Worm (Caenorhabditis elegans) whole organism, young adult: Measurements from ENCODE around the gene R07E5.6.
"Not testable (repeated sequence)": the region's sequence is repeated elsewhere in the genome, so short reads cannot be mapped to it uniquely, and the experiment has no call there.

Source experiments
- B0035.1 ChIP-seq: sonication (generic microtip); optimal IDR thresholded peaks from 2 replicates; lab custom pipeline; 2016; ENCODE audit warnings: missing genetic modification characterization, mild to moderate bottlenecking, missing compliant biosample characterization, missing genotype, missing genetic modification reagents
- B0261.1 ChIP-seq: sonication (generic microtip); optimal IDR thresholded peaks from 2 replicates; lab custom pipeline; 2016; ENCODE audit warnings: mild to moderate bottlenecking, missing genetic modification characterization, moderate library complexity, missing compliant biosample characterization
- C06A6.2 ChIP-seq: fragments of 200-800 bp; sonication (Bioruptor generic); conservative IDR thresholded peaks from 2 replicates; pipeline ENCODE4 v1.3.6; 2022; ENCODE audit warnings: missing genetic modification characterization, missing compliant biosample characterization
- D2030.7 ChIP-seq: fragments of 200-800 bp; sonication (Bioruptor generic); IDR thresholded peaks from 2 replicates; pipeline ENCODE4 v1.3.6; 2022; ENCODE audit warnings: missing genetic modification reagents, missing genetic modification characterization, missing compliant biosample characterization
- K11D2.4 ChIP-seq: fragments of 200-800 bp; sonication (Bioruptor generic); IDR thresholded peaks from 2 replicates; pipeline ENCODE4 v1.3.6; 2022; ENCODE audit warnings: missing genetic modification reagents, missing genetic modification characterization, missing compliant biosample characterization
- K12H6.12 ChIP-seq: fragments of 200-800 bp; sonication (Bioruptor generic); optimal IDR thresholded peaks from 2 replicates; lab custom pipeline; 2018; ENCODE audit warnings: mild to moderate bottlenecking, missing genetic modification characterization, missing compliant biosample characterization
- Y53G8AR.9 ChIP-seq: fragments of 200-800 bp; sonication (Bioruptor generic); conservative IDR thresholded peaks from 2 replicates; pipeline ENCODE4 v1.3.6; 2022; ENCODE audit warnings: missing genetic modification reagents, missing genetic modification characterization, missing compliant biosample characterization
- Y56A3A.18 ChIP-seq: fragments of 200-800 bp; sonication (Bioruptor generic); IDR thresholded peaks from 2 replicates; pipeline ENCODE4 v1.3.6; 2022; ENCODE audit warnings: missing genetic modification reagents, missing genetic modification characterization, missing compliant biosample characterization
- Y95B8A.8 ChIP-seq: fragments of 200-800 bp; sonication (Bioruptor generic); IDR thresholded peaks from 2 replicates; pipeline ENCODE4 v1.3.6; 2022; ENCODE audit warnings: missing genetic modification reagents, missing genetic modification characterization, missing compliant biosample characterization
- ama-1 ChIP-seq, 3 experiments: fragments of 150-350 bp in 1 of 3; sonication (generic microtip) in 2 of 3; optimal IDR thresholded peaks; 2 replicates each; lab custom pipeline; 2014 to 2018; ENCODE audit warnings: missing biosample characterization in 2 of 3, missing genetic modification characterization in 2 of 3, missing genetic modification reagents in 2 of 3
- cebp-1 ChIP-seq, 2 experiments: fragments of 200-800 bp in 1 of 2; sonication (Bioruptor generic) in 1 of 2; sonication (generic microtip) in 1 of 2; IDR thresholded peaks in 1 of 2; optimal IDR thresholded peaks in 1 of 2; 2 replicates each; pipeline versions ENCODE4 v1.3.6 to Lab custom; 2017 to 2022; ENCODE audit warnings: missing compliant biosample characterization in 2 of 2, missing genetic modification characterization in 2 of 2, mild to moderate bottlenecking in 1 of 2, missing genetic modification reagents in 1 of 2, moderate library complexity in 1 of 2
- cebp-2 ChIP-seq: fragments of 200-800 bp; sonication (Bioruptor generic); IDR thresholded peaks from 2 replicates; pipeline ENCODE4 v1.3.6; 2022; ENCODE audit warnings: missing genetic modification characterization, missing compliant biosample characterization
- ceh-40 ChIP-seq: fragments of 200-800 bp; sonication (Bioruptor generic); IDR thresholded peaks from 2 replicates; pipeline ENCODE4 v1.3.6; 2022; ENCODE audit warnings: missing genetic modification characterization, missing compliant biosample characterization
- ceh-91 ChIP-seq: fragments of 200-800 bp; sonication (Bioruptor generic); IDR thresholded peaks from 2 replicates; pipeline ENCODE4 v1.3.6; 2022; ENCODE audit warnings: missing genetic modification reagents, missing genetic modification characterization, missing compliant biosample characterization
- die-1 ChIP-seq: sonication (generic microtip); optimal IDR thresholded peaks from 2 replicates; lab custom pipeline; 2016; ENCODE audit warnings: missing genotype, mild to moderate bottlenecking, missing genetic modification characterization, missing compliant biosample characterization
- efl-1 ChIP-seq: fragments of 150-350 bp; optimal IDR thresholded peaks from 2 replicates; lab custom pipeline; 2014; ENCODE audit warnings: missing biosample characterization, missing genetic modification reagents, missing genetic modification characterization
- egl-18 ChIP-seq: fragments of 200-800 bp; sonication (Bioruptor generic); IDR thresholded peaks from 2 replicates; pipeline ENCODE4 v1.3.6; 2022; ENCODE audit warnings: missing genetic modification reagents, missing genetic modification characterization, missing compliant biosample characterization
- egl-44 ChIP-seq: fragments of 200-800 bp; sonication (Bioruptor generic); IDR thresholded peaks from 2 replicates; pipeline ENCODE4 v1.3.6; 2022; ENCODE audit warnings: missing genetic modification reagents, missing genetic modification characterization, missing compliant biosample characterization
- egrh-3 ChIP-seq: fragments of 200-800 bp; sonication (Bioruptor generic); IDR thresholded peaks from 2 replicates; pipeline ENCODE4 v1.3.6; 2022; ENCODE audit warnings: missing genetic modification reagents, missing genetic modification characterization, missing compliant biosample characterization
- ekl-4 ChIP-seq: fragments of 200-800 bp; sonication (Bioruptor generic); IDR thresholded peaks from 2 replicates; pipeline ENCODE4 v1.3.6; 2022; ENCODE audit warnings: missing genetic modification reagents, missing genetic modification characterization, missing compliant biosample characterization
- gei-17 ChIP-seq: fragments of 200-800 bp; sonication (Bioruptor generic); optimal IDR thresholded peaks from 2 replicates; lab custom pipeline; 2018; ENCODE audit warnings: mild to moderate bottlenecking, missing genetic modification characterization, missing compliant biosample characterization
- hmg-1.2 ChIP-seq: fragments of 200-800 bp; sonication (Bioruptor generic); IDR thresholded peaks from 2 replicates; pipeline ENCODE4 v1.3.6; 2022; ENCODE audit warnings: missing genetic modification reagents, missing genetic modification characterization, missing compliant biosample characterization
- hmg-20 ChIP-seq: fragments of 200-800 bp; sonication (Bioruptor generic); IDR thresholded peaks from 2 replicates; pipeline ENCODE4 v1.3.6; 2022; ENCODE audit warnings: missing genetic modification reagents, missing genetic modification characterization, missing compliant biosample characterization
- lag-1 ChIP-seq: fragments of 200-800 bp; sonication (Bioruptor generic); IDR thresholded peaks from 2 replicates; pipeline ENCODE4 v1.3.6; 2022; ENCODE audit warnings: missing genetic modification reagents, missing genetic modification characterization, missing compliant biosample characterization
- lin-26 ChIP-seq: fragments of 200-800 bp; sonication (Bioruptor generic); IDR thresholded peaks from 2 replicates; pipeline ENCODE4 v1.3.6; 2022; ENCODE audit warnings: missing genetic modification reagents, missing genetic modification characterization, missing compliant biosample characterization
- lin-35 ChIP-seq, 3 experiments: fragments of 150-350 bp in 2 of 3; sonication (generic microtip) in 1 of 3; optimal IDR thresholded peaks; 2 replicates each; lab custom pipeline; 2014 to 2018; ENCODE audit warnings: missing biosample characterization in 3 of 3, missing genetic modification characterization in 3 of 3, missing genetic modification reagents in 3 of 3
- lsl-1 ChIP-seq: fragments of 200-800 bp; sonication (Bioruptor generic); optimal IDR thresholded peaks from 2 replicates; lab custom pipeline; 2018; ENCODE audit warnings: mild to moderate bottlenecking, missing genetic modification characterization, moderate library complexity, missing compliant biosample characterization
- mcd-1 ChIP-seq: fragments of 200-800 bp; sonication (Bioruptor generic); IDR thresholded peaks from 2 replicates; pipeline ENCODE4 v1.3.6; 2022; ENCODE audit warnings: missing genetic modification reagents, missing genetic modification characterization, missing compliant biosample characterization
- nfya-2 ChIP-seq: fragments of 200-800 bp; sonication (Bioruptor generic); IDR thresholded peaks from 2 replicates; pipeline ENCODE4 v1.3.6; 2022; ENCODE audit warnings: missing genetic modification reagents, missing genetic modification characterization, missing compliant biosample characterization
- nfyb-1 ChIP-seq: fragments of 200-800 bp; sonication (Bioruptor generic); IDR thresholded peaks from 2 replicates; pipeline ENCODE4 v1.3.6; 2022; ENCODE audit warnings: missing genetic modification reagents, missing genetic modification characterization, missing compliant biosample characterization
- nhr-80 ChIP-seq: sonication (generic microtip); optimal IDR thresholded peaks from 2 replicates; lab custom pipeline; 2016; ENCODE audit warnings: missing genetic modification characterization, missing compliant biosample characterization
- pbrm-1 ChIP-seq: fragments of 200-800 bp; sonication (Bioruptor generic); IDR thresholded peaks from 2 replicates; pipeline ENCODE4 v1.3.6; 2022; ENCODE audit warnings: missing genetic modification reagents, missing genetic modification characterization, missing compliant biosample characterization
- rcor-1 ChIP-seq: fragments of 200-800 bp; sonication (Bioruptor generic); IDR thresholded peaks from 2 replicates; pipeline ENCODE4 v1.3.6; 2022; ENCODE audit warnings: missing genetic modification reagents, missing genetic modification characterization, missing compliant biosample characterization
- rec-8 ChIP-seq, 2 experiments: sonication (generic microtip); optimal IDR thresholded peaks; 2 replicates each; lab custom pipeline; 2016; ENCODE audit warnings: mild to moderate bottlenecking in 2 of 2, missing genetic modification characterization in 2 of 2, missing genetic modification reagents in 2 of 2, missing genotype in 2 of 2, missing biosample characterization in 1 of 2, missing compliant biosample characterization in 1 of 2, moderate library complexity in 1 of 2
- rpc-1 ChIP-seq, 2 experiments: fragments of 150-350 bp in 1 of 2; sonication (generic microtip) in 1 of 2; optimal IDR thresholded peaks; 2 replicates each; lab custom pipeline; 2014 to 2018; ENCODE audit warnings: missing biosample characterization in 1 of 2, missing genetic modification characterization in 1 of 2, missing genetic modification reagents in 1 of 2, missing genotype in 1 of 2
- snpc-1.1 ChIP-seq: sonication (generic microtip); optimal IDR thresholded peaks from 2 replicates; lab custom pipeline; 2017; ENCODE audit warnings: missing genetic modification characterization, mild to moderate bottlenecking, missing compliant biosample characterization, antibody characterized with exemption, moderate library complexity, missing genotype, missing genetic modification reagents; ENCODE audit not compliant: insufficient read depth
- somi-1 ChIP-seq: fragments of 200-800 bp; sonication (Bioruptor generic); optimal IDR thresholded peaks from 2 replicates; lab custom pipeline; 2018; ENCODE audit warnings: mild to moderate bottlenecking, missing genetic modification characterization, missing compliant biosample characterization
- zim-3 ChIP-seq: sonication (generic microtip); optimal IDR thresholded peaks from 2 replicates; lab custom pipeline; 2017; ENCODE audit warnings: mild to moderate bottlenecking, missing genetic modification characterization, moderate library complexity, missing compliant biosample characterization
- ztf-18 ChIP-seq: sonication (generic microtip); optimal IDR thresholded peaks from 2 replicates; lab custom pipeline; 2016; ENCODE audit warnings: missing genotype, mild to moderate bottlenecking, missing genetic modification characterization, missing compliant biosample characterization
- ztf-26 ChIP-seq: sonication (generic microtip); optimal IDR thresholded peaks from 2 replicates; lab custom pipeline; 2017; ENCODE audit warnings: missing genetic modification characterization, missing compliant biosample characterization
- ztf-3 ChIP-seq: fragments of 200-800 bp; sonication (Bioruptor generic); optimal IDR thresholded peaks from 2 replicates; lab custom pipeline; 2018; ENCODE audit warnings: mild to moderate bottlenecking, missing genetic modification characterization, missing compliant biosample characterization

Gene R07E5.6

DNA sequence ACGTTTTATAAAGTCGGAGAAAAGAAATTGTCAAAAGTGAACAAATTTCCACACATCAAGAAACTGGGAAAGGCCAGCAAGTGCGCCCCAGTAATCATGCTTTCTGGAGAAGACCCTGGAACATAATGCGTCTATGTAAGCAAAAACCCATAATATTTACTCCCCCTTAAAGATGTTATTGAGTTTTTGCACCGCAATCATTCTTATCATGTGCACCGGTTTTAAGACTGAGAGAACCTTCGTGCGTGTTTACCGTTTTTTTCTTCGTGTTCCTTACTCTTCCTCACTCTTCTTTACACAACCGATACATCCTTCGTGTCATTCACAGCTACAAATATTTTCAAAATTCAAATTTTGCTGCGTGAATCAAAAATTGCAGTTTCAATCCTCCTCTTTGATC is 25.7 kb upstream of the R07E5.6 start:
- no peak for TF ChIP-seq nfya-2 (GFP tag; lab: Robert Waterston, UW)
- no peak for TF ChIP-seq K12H6.12 (tag; lab: Kevin White, UChicago)
- TF ChIP-seq egl-18, result no peak
- TF ChIP-seq lag-1 (GFP tag; lab: Robert Waterston, UW), result no peak
- TF ChIP-seq ceh-91 (GFP tag; lab: Robert Waterston, UW), result no peak
- TF ChIP-seq efl-1, result no peak
- TF ChIP-seq ceh-40, result no peak
- TF ChIP-seq C06A6.2 (GFP tag; lab: Robert Waterston, UW), result no peak
- no peak for TF ChIP-seq cebp-2
- TF ChIP-seq, all 124 proteins: peak for 0

DNA sequence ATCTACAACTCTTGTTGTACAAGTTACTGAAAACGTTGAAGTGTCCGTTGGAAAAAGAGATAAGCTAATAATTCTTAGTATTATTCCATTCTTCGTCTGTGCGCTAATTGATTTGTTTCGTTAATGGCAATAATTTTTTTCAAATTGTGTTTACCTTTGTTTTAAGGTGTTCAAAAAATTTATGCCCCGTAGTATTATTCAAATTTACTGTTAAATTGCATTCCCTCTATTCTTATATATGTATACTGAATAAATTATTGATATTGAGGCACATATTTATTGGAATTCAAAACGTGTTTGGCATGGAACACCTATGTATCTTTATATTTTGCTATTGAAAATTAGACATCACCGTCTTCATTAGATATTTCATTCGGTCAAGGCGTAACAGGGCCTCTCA is 23.7 kb upstream of the R07E5.6 start, which contains the start of gene pals-26:
TSS of gene pals-26 (plus strand) at position 301 of the 400 bp plus-strand sequence.
- no peak for TF ChIP-seq snpc-1.1 (tag; lab: Kevin White, UChicago)
- no peak for TF ChIP-seq somi-1 (GFP tag; lab: Kevin White, UChicago)
- TF ChIP-seq ztf-3 (GFP tag; lab: Kevin White, UChicago), result no peak
- no peak for TF ChIP-seq ceh-40

DNA sequence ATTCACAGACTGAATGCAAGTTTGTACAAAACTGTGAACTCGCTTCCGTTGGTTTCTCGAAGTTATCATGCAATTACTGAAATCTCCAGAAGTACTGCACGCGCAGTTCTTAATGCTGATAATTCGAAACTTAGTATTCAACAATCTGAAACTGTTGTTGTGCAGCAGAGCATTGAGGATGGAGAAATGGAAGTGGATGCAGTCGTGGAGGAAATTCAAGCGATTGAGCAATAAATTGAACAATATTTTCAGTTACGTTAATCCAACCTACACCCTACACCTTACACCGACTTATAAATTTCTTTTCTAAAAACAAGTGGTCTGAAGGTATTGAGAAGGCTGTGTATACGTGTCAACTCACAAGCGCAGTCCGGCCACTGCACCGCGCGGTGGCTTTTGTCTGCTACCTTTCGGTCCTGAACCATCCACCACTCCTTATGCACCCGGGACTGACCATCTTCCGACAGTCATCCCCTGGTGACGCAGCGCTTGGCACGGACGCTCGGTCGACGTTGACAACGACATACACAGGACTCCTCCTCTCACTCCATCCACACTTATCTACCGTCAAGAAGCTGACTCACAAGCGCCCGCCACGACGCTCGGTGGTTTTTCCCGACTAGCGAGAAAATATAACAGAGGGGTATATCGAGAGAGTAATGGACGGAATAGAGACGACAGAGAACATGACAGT is 19.8 kb upstream of the R07E5.6 start:
- TF ChIP-seq rcor-1 (GFP tag; lab: Robert Waterston, UW) (peak; percentile 57), K11D2.4 (peak; percentile 76), die-1 (tag; lab: Kevin White, UChicago) (peak; percentile 0), hmg-20 (GFP tag; lab: Robert Waterston, UW) (peak; percentile 60), mcd-1 (GFP tag; lab: Robert Waterston, UW) (peak; percentile 68), cebp-1 (tag; optimal IDR thresholded peaks at IDR 0.05; lab: Kevin White, UChicago) (peak; percentile 54), D2030.7 (GFP tag; lab: Robert Waterston, UW) (peak; percentile 73; the same call in 1 of the 2 replicates), cebp-2 (peak; percentile 16; the same call in 1 of the 2 replicates), nhr-80 (tag; lab: Kevin White, UChicago) (peak; percentile 86), nfyb-1 (GFP tag; lab: Robert Waterston, UW) (peak; percentile 82; the same call in 1 of the 2 replicates), lin-26 (GFP tag; lab: Robert Waterston, UW) (peak; percentile 72), ama-1 (GFP tag; optimal IDR thresholded peaks at IDR 0.05; lab: Kevin White, UChicago) (peak in 1 of 2 experiments; percentile 25), Y53G8AR.9 (GFP tag; lab: Robert Waterston, UW) (0 out of 2 replicates have a peak, but pooled peaks have one; percentile 24), B0035.1 (tag; lab: Kevin White, UChicago) (peak; percentile 47), gei-17 (GFP tag; lab: Kevin White, UChicago) (peak; percentile 38), rpc-1 (optimal IDR thresholded peaks at IDR 0.05; lab: Kevin White, UChicago) (peak; percentile 63), rpc-1 (tag; optimal IDR thresholded peaks at IDR 0.05; lab: Kevin White, UChicago) (peak; percentile 63), Y95B8A.8 (GFP tag; lab: Robert Waterston, UW) (0 out of 2 replicates have a peak, but pooled peaks have one; percentile 20), lin-35 (GFP tag; optimal IDR thresholded peaks at IDR 0.05; lab: Kevin White, UChicago) (peak in 1 of 3 experiments; percentile 59), B0261.1 (tag; lab: Kevin White, UChicago) (peak; percentile 67), zim-3 (tag; lab: Kevin White, UChicago) (peak; percentile 49), hmg-1.2 (peak; percentile 76), egl-44 (GFP tag; lab: Robert Waterston, UW) (peak; percentile 76), ekl-4 (peak; percentile 52), rec-8 (tag; optimal IDR thresholded peaks at IDR 0.05; lab: Kevin White, UChicago) (peak in 1 of 2 experiments; percentile 8), egrh-3 (GFP tag; lab: Robert Waterston, UW) (peak; percentile 80), C06A6.2 (GFP tag; lab: Robert Waterston, UW) (peak; percentile 27; the same call in 1 of the 2 replicates), ceh-40 (0 out of 2 replicates have a peak, but pooled peaks have one; percentile 33), ztf-18 (tag; lab: Kevin White, UChicago) (peak; percentile 66), pbrm-1 (peak; percentile 56), ztf-26 (tag; lab: Kevin White, UChicago) (peak; percentile 60), Y56A3A.18 (GFP tag; lab: Robert Waterston, UW) (peak; percentile 59), lsl-1 (GFP tag; lab: Kevin White, UChicago) (peak; percentile 34)
- not testable (repeated sequence) for TF ChIP-seq cebp-1 (GFP tag; IDR thresholded peaks at IDR 0.05; lab: Robert Waterston, UW); ama-1 (optimal IDR thresholded peaks at IDR 0.05; lab: Kevin White, UChicago)
